Fruit fly (Drosophila melanogaster): ENCODE data around the gene CG33229.

Gene CG33229

dm6 chr3L:263500-264377 is 40.1 kb downstream of the CG33229 start (continued):
- TF ChIP-seq CG17359 (tag; optimal IDR thresholded peaks at IDR 0.05) (no peak), Ets65A (GFP tag) (no peak), CG2120 (GFP tag; optimal IDR thresholded peaks at IDR 0.05) (no peak), Awh (GFP tag; IDR thresholded peaks at IDR 0.05) (no peak), ap (GFP tag; IDR thresholded peaks at IDR 0.05) (no peak), mirr (GFP tag; optimal IDR thresholded peaks at IDR 0.05) (no peak), ro (GFP tag; IDR thresholded peaks at IDR 0.05) (no peak), Dref (GFP tag; IDR thresholded peaks at IDR 0.05) (peak; percentile 42; the same call in 1 of the 2 replicates), mam (GFP tag; optimal IDR thresholded peaks at IDR 0.05) (no peak), aop (GFP tag; IDR thresholded peaks at IDR 0.05) (no peak), cwo (GFP tag; optimal IDR thresholded peaks at IDR 0.05) (no peak), Taf1 (GFP tag; IDR thresholded peaks at IDR 0.05) (no peak), CG3838 (GFP tag; optimal IDR thresholded peaks at IDR 0.05) (no peak), gt (GFP tag; IDR thresholded peaks at IDR 0.05) (no peak), nmo (GFP tag; optimal IDR thresholded peaks at IDR 0.05) (no peak), CG10321 (GFP tag; IDR thresholded peaks at IDR 0.05) (peak; percentile 93), CG8089 (GFP tag; optimal IDR thresholded peaks at IDR 0.05) (no peak), nom (GFP tag; optimal IDR thresholded peaks at IDR 0.05) (no peak), bigmax (GFP tag; optimal IDR thresholded peaks at IDR 0.05) (peak; percentile 93), CG4404 (GFP tag; IDR thresholded peaks at IDR 0.05) (no peak), jumu (GFP tag; optimal IDR thresholded peaks at IDR 0.05) (no peak), CG13775 (GFP tag; optimal IDR thresholded peaks at IDR 0.05) (no peak), Blimp-1 (GFP tag; optimal IDR thresholded peaks at IDR 0.05) (peak; percentile 45), ham (GFP tag; IDR thresholded peaks at IDR 0.05) (no peak), Camta (GFP tag; optimal IDR thresholded peaks at IDR 0.05) (no peak), CG4707 (GFP tag; optimal IDR thresholded peaks at IDR 0.05) (no peak), Abd-B (GFP tag; optimal IDR thresholded peaks at IDR 0.05) (no peak), CG4854 (GFP tag; optimal IDR thresholded peaks at IDR 0.05) (no peak), lab (GFP tag; optimal IDR thresholded peaks at IDR 0.05) (no peak), Nf-YB (GFP tag; optimal IDR thresholded peaks at IDR 0.05) (no peak), luna (GFP tag; optimal IDR thresholded peaks at IDR 0.05) (no peak), sob (GFP tag; IDR thresholded peaks at IDR 0.05) (no peak), CG34422 (GFP tag; IDR thresholded peaks at IDR 0.05) (peak; percentile 63; the same call in 2 of the 3 replicates), sr (GFP tag; IDR thresholded peaks at IDR 0.05) (peak; percentile 41; the same call in 1 of the 3 replicates), CG3847 (GFP tag; IDR thresholded peaks at IDR 0.05) (no peak), CG31388 (GFP tag; optimal IDR thresholded peaks at IDR 0.05) (no peak), gce (GFP tag; IDR thresholded peaks at IDR 0.05) (0 out of 3 replicates have a peak, but pooled peaks have one; percentile 42), CG33557 (GFP tag; optimal IDR thresholded peaks at IDR 0.05) (no peak), zf30C (GFP tag; optimal IDR thresholded peaks at IDR 0.05) (no peak), CG17361 (GFP tag; IDR thresholded peaks at IDR 0.05) (no peak), crol (GFP tag; IDR thresholded peaks at IDR 0.05) (peak; percentile 71), Mad (GFP tag; optimal IDR thresholded peaks at IDR 0.05) (no peak), gem (tag; optimal IDR thresholded peaks at IDR 0.05) (no peak), CG8388 (GFP tag; optimal IDR thresholded peaks at IDR 0.05) (no peak), CG15696 (tag; optimal IDR thresholded peaks at IDR 0.05) (no peak), HmgD (GFP tag; optimal IDR thresholded peaks at IDR 0.05) (no peak), CG18764 (GFP tag; optimal IDR thresholded peaks at IDR 0.05) (no peak), amos (GFP tag; IDR thresholded peaks at IDR 0.05; ENCODE audit: partially characterized antibody) (peak; percentile 5; the same call in 1 of the 2 replicates), Dad (GFP tag; optimal IDR thresholded peaks at IDR 0.05) (no peak), stwl (tag; optimal IDR thresholded peaks at IDR 0.05) (no peak)

Data from whole organism, embryonic.